Fruit fly (Drosophila melanogaster) whole organism, wandering third instar larva: ENCODE data around the gene AdamTS-B.

Source experiments
- Dif ChIP-seq: fragments of 200-275, 200-300 bp; sonication (Bioruptor generic); optimal IDR thresholded peaks from 2 replicates; lab custom pipeline; 2018; ENCODE audit warnings: missing biosample characterization, missing genetic modification characterization; ENCODE audit not compliant: partially characterized antibody
- GATAd ChIP-seq: sonication (Bioruptor generic); optimal IDR thresholded peaks from 2 replicates; lab custom pipeline; 2016; ENCODE audit warnings: missing biosample characterization, missing genetic modification characterization
- Myc ChIP-seq: fragments of >200 bp; optimal IDR thresholded peaks from 2 replicates; lab custom pipeline; 2017
- Rel ChIP-seq, 2 experiments: fragments of 200-800 bp; sonication (Bioruptor generic) in 1 of 2; optimal IDR thresholded peaks; 2 replicates in 1 of 2; 3 replicates in 1 of 2; lab custom pipeline; 2016 to 2019; ENCODE audit warnings: mild to moderate bottlenecking in 2 of 2, missing biosample characterization in 2 of 2, missing genetic modification characterization in 2 of 2, moderate library complexity in 1 of 2
- h ChIP-seq: fragments of 200-800 bp; sonication (Bioruptor generic); optimal IDR thresholded peaks from 3 replicates; lab custom pipeline; 2016; ENCODE audit warnings: missing biosample characterization, mild to moderate bottlenecking, missing genetic modification characterization
- lola ChIP-seq: fragments of >200 bp; optimal IDR thresholded peaks from 2 replicates; lab custom pipeline; 2017; ENCODE audit warnings: missing biosample characterization, missing genetic modification characterization
- rgr ChIP-seq: fragments of 200-800 bp; sonication (Bioruptor generic); optimal IDR thresholded peaks from 3 replicates; lab custom pipeline; 2016; ENCODE audit warnings: missing biosample characterization, mild to moderate bottlenecking, missing genetic modification characterization
- woc ChIP-seq: sonication (Bioruptor generic); optimal IDR thresholded peaks from 2 replicates; lab custom pipeline; 2016; ENCODE audit warnings: missing biosample characterization, mild to moderate bottlenecking, missing genetic modification characterization

DNA sequence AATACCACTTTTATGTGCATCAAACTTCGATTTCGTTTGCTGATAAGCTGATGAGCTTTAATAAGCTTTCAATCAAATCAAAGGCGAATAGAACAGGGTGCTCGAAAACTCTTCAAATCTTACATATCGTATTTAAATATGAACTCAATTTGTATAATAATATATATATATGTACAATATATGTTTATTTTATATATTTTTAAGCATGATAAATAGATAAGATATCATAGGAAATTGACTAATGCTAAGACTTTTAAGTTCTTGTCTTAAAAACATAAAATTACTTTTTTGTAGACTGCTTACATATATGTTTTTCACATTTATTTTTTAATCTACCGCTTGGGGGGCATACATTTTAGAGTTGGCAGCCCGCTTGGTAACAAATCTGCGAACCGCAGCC, 53.6 kb downstream of the AdamTS-B start, which contains the start of gene CG15772:
- TF ChIP-seq Dif (GFP tag; lab: Kevin White, UChicago) = no peak
- TF ChIP-seq woc (GFP tag; lab: Kevin White, UChicago) = no peak
- no peak for TF ChIP-seq rgr (GFP tag; lab: Kevin White, UChicago)
- TF ChIP-seq h (GFP tag; lab: Kevin White, UChicago) = no peak
- no peak for TF ChIP-seq Rel (GFP tag; optimal IDR thresholded peaks at IDR 0.05; lab: Kevin White, UChicago)
- no peak for TF ChIP-seq Rel (tag; optimal IDR thresholded peaks at IDR 0.05; lab: Kevin White, UChicago)
- TF ChIP-seq lola (GFP tag; lab: Kevin White, UChicago) = no peak
- TF ChIP-seq Myc (lab: Kevin White, UChicago) = no peak
- no peak for TF ChIP-seq GATAd (GFP tag; lab: Kevin White, UChicago)
